Fruit fly (Drosophila melanogaster): Measurements from ENCODE around the gene Gp93.

The Gp93 gene

dm6 chr3R:27919385-27919789 lies 29.1 kb upstream of the Gp93 start, which contains the start of gene Boh1 (continued):
- TF ChIP-seq D (optimal IDR thresholded peaks at IDR 0.05): no peak
- TF ChIP-seq D (GFP tag; optimal IDR thresholded peaks at IDR 0.05): no peak
- TF ChIP-seq CG2875 (GFP tag; optimal IDR thresholded peaks at IDR 0.05): no peak
- peak; percentile 67 for TF ChIP-seq CG2116 (GFP tag; optimal IDR thresholded peaks at IDR 0.05)
- TF ChIP-seq CG18764 (GFP tag; optimal IDR thresholded peaks at IDR 0.05): peak; percentile 6
- TF ChIP-seq Eip74EF (GFP tag; optimal IDR thresholded peaks at IDR 0.05): peak in 1 of 2 experiments; percentile 12
- no peak for TF ChIP-seq Gsc (GFP tag; IDR thresholded peaks at IDR 0.05)
- no peak for TF ChIP-seq shn (GFP tag; optimal IDR thresholded peaks at IDR 0.05)
- TF ChIP-seq kah (GFP tag; optimal IDR thresholded peaks at IDR 0.05): no peak
- TF ChIP-seq lbe (GFP tag; optimal IDR thresholded peaks at IDR 0.05): peak; percentile 13
- no peak for TF ChIP-seq CG32772 (GFP tag; IDR thresholded peaks at IDR 0.05)
- TF ChIP-seq fd64A (GFP tag; optimal IDR thresholded peaks at IDR 0.05): no peak
- TF ChIP-seq pho (GFP tag; optimal IDR thresholded peaks at IDR 0.05): no peak
- no peak for TF ChIP-seq ewg (GFP tag; optimal IDR thresholded peaks at IDR 0.05)
- no peak for TF ChIP-seq CG6683 (GFP tag; optimal IDR thresholded peaks at IDR 0.05)
- TF ChIP-seq Awh (GFP tag; IDR thresholded peaks at IDR 0.05): no peak
- TF ChIP-seq Bteb2 (GFP tag; optimal IDR thresholded peaks at IDR 0.05): no peak
- TF ChIP-seq cwo (GFP tag; optimal IDR thresholded peaks at IDR 0.05): no peak
- TF ChIP-seq CG18599 (GFP tag; optimal IDR thresholded peaks at IDR 0.05): no peak
- peak; percentile 70 for TF ChIP-seq CG17829 (tag; optimal IDR thresholded peaks at IDR 0.05)
- no peak for TF ChIP-seq CG2202 (tag; optimal IDR thresholded peaks at IDR 0.05)
- no peak for TF ChIP-seq Dip3 (GFP tag; optimal IDR thresholded peaks at IDR 0.05)
- TF ChIP-seq CG2129 (GFP tag; IDR thresholded peaks at IDR 0.05; ENCODE audit: partially characterized antibody): no peak
- TF ChIP-seq CG6175 (GFP tag; IDR thresholded peaks at IDR 0.05): no peak
- TF ChIP-seq C15 (GFP tag; IDR thresholded peaks at IDR 0.05): no peak
- TF ChIP-seq CG12299 (tag; optimal IDR thresholded peaks at IDR 0.05): peak; percentile 15
- no peak for TF ChIP-seq CG31365 (tag; optimal IDR thresholded peaks at IDR 0.05)
- no peak for TF ChIP-seq ttk (GFP tag; IDR thresholded peaks at IDR 0.05)
- TF ChIP-seq gsb-n (tag; optimal IDR thresholded peaks at IDR 0.05): peak; percentile 53
- no peak for TF ChIP-seq sc (optimal IDR thresholded peaks at IDR 0.05)
- TF ChIP-seq sc (GFP tag; optimal IDR thresholded peaks at IDR 0.05): no peak
- TF ChIP-seq CG14860 (GFP tag; IDR thresholded peaks at IDR 0.05; ENCODE audit: partially characterized antibody): no peak
- no peak for TF ChIP-seq Stat92E (GFP tag; optimal IDR thresholded peaks at IDR 0.05)
- no peak for TF ChIP-seq sr (GFP tag; IDR thresholded peaks at IDR 0.05)
- no peak for TF ChIP-seq CG5180 (GFP tag; optimal IDR thresholded peaks at IDR 0.05)
- peak; percentile 15 for TF ChIP-seq pzg (GFP tag; optimal IDR thresholded peaks at IDR 0.05)
- no peak for TF ChIP-seq CG4854 (GFP tag; optimal IDR thresholded peaks at IDR 0.05)
- TF ChIP-seq CG30403 (GFP tag; optimal IDR thresholded peaks at IDR 0.05): peak; percentile 37
- no peak for TF ChIP-seq Dad (GFP tag; optimal IDR thresholded peaks at IDR 0.05)
- no peak for TF ChIP-seq vfl (GFP tag; optimal IDR thresholded peaks at IDR 0.05)
- no peak for TF ChIP-seq E2f1 (GFP tag; IDR thresholded peaks at IDR 0.05)
- peak; percentile 26 for TF ChIP-seq BtbVII (GFP tag; optimal IDR thresholded peaks at IDR 0.05)
- no peak for TF ChIP-seq CG10274 (GFP tag; optimal IDR thresholded peaks at IDR 0.05)
- no peak for TF ChIP-seq CG1233 (GFP tag; optimal IDR thresholded peaks at IDR 0.05)
- TF ChIP-seq CG2889 (GFP tag; IDR thresholded peaks at IDR 0.05): no peak
- TF ChIP-seq CG8281 (tag; optimal IDR thresholded peaks at IDR 0.05): no peak
- TF ChIP-seq cato (GFP tag; optimal IDR thresholded peaks at IDR 0.05; ENCODE audit: borderline replicate concordance): no peak
- TF ChIP-seq CG13296 (GFP tag; optimal IDR thresholded peaks at IDR 0.05): peak; percentile 56
- TF ChIP-seq TFAM (GFP tag; optimal IDR thresholded peaks at IDR 0.05): no peak
- no peak for TF ChIP-seq otp (GFP tag; IDR thresholded peaks at IDR 0.05)
- TF ChIP-seq Nf-YA (GFP tag; IDR thresholded peaks at IDR 0.05): no peak

All from whole organism, embryonic.